Fruit fly (Drosophila melanogaster) whole organism, prepupa: ENCODE results near the gene bol.

Experiments used
- Blimp-1 ChIP-seq: fragments of 200-800 bp; sonication (Bioruptor generic); optimal IDR thresholded peaks from 3 replicates; lab custom pipeline; 2017; ENCODE audit warnings: missing biosample characterization, missing genetic modification characterization, mild to moderate bottlenecking, moderate library complexity, missing genetic modification reagents
- CG10631 ChIP-seq: fragments of 200-800 bp; sonication (Bioruptor generic); optimal IDR thresholded peaks from 2 replicates; lab custom pipeline; 2016; ENCODE audit warnings: missing biosample characterization, missing genetic modification characterization
- CG10669 ChIP-seq: fragments of 200-800 bp; sonication (Bioruptor generic); optimal IDR thresholded peaks from 3 replicates; lab custom pipeline; 2018; ENCODE audit warnings: missing biosample characterization, mild to moderate bottlenecking, missing genetic modification characterization, moderate library complexity
- CG11902 ChIP-seq: fragments of 200-800 bp; sonication (Bioruptor generic); optimal IDR thresholded peaks from 3 replicates; lab custom pipeline; 2016; ENCODE audit warnings: missing biosample characterization, missing genetic modification characterization
- CG1621 ChIP-seq: fragments of 200-800 bp; sonication (Bioruptor generic); optimal IDR thresholded peaks from 3 replicates; lab custom pipeline; 2018; ENCODE audit warnings: missing biosample characterization, mild to moderate bottlenecking, missing genetic modification characterization
- CG16779 ChIP-seq: fragments of 200-800 bp; sonication (Bioruptor generic); optimal IDR thresholded peaks from 3 replicates; lab custom pipeline; 2017; ENCODE audit warnings: missing biosample characterization, mild to moderate bottlenecking, missing genetic modification characterization
- CG31627 ChIP-seq: fragments of 200-800 bp; sonication (Bioruptor generic); optimal IDR thresholded peaks from 3 replicates; lab custom pipeline; 2016; ENCODE audit warnings: missing biosample characterization, missing genetic modification characterization
- CG32006 ChIP-seq: fragments of 200-800 bp; sonication (Bioruptor generic); optimal IDR thresholded peaks from 3 replicates; lab custom pipeline; 2017; ENCODE audit warnings: missing biosample characterization, mild to moderate bottlenecking, missing genetic modification characterization
- CG34406 ChIP-seq: fragments of 200-800 bp; sonication (Bioruptor generic); optimal IDR thresholded peaks from 3 replicates; lab custom pipeline; 2016; ENCODE audit warnings: missing biosample characterization, missing genetic modification characterization
- CG4318 ChIP-seq: fragments of 200-800 bp; sonication (Bioruptor generic); optimal IDR thresholded peaks from 3 replicates; lab custom pipeline; 2017; ENCODE audit warnings: missing biosample characterization, mild to moderate bottlenecking, missing genetic modification characterization
- CG6792 ChIP-seq: fragments of 200-800 bp; sonication (Bioruptor generic); optimal IDR thresholded peaks from 3 replicates; lab custom pipeline; 2016; ENCODE audit warnings: missing biosample characterization, missing genetic modification characterization
- CG6808 ChIP-seq: fragments of 200-800 bp; sonication (Bioruptor generic); optimal IDR thresholded peaks from 3 replicates; lab custom pipeline; 2017; ENCODE audit warnings: missing biosample characterization, missing genetic modification characterization, mild to moderate bottlenecking, moderate library complexity, missing genetic modification reagents
- CG7368 ChIP-seq: fragments of 200-800 bp; sonication (Bioruptor generic); optimal IDR thresholded peaks from 3 replicates; lab custom pipeline; 2016; ENCODE audit warnings: missing biosample characterization, missing genetic modification characterization
- CG8119 ChIP-seq: fragments of 200-800 bp; sonication (Bioruptor generic); IDR thresholded peaks from 3 replicates; pipeline ENCODE4 v1.3.6; 2022; ENCODE audit warnings: missing biosample characterization, missing genetic modification characterization
- CG8632 ChIP-seq: fragments of 200-800 bp; sonication (Bioruptor generic); optimal IDR thresholded peaks from 3 replicates; lab custom pipeline; 2016; ENCODE audit warnings: missing biosample characterization, missing genetic modification characterization
- CG9139 ChIP-seq: fragments of 200-800 bp; sonication (Bioruptor generic); optimal IDR thresholded peaks from 3 replicates; lab custom pipeline; 2017; ENCODE audit warnings: missing biosample characterization, mild to moderate bottlenecking, missing genetic modification characterization
- Eip75B ChIP-seq: fragments of 200-800 bp; sonication (Bioruptor generic); optimal IDR thresholded peaks from 3 replicates; lab custom pipeline; 2016; ENCODE audit warnings: missing biosample characterization, missing genetic modification characterization
- Eip78C ChIP-seq: fragments of 200-800 bp; sonication (Bioruptor generic); peaks from one replicate; lab custom pipeline; 2016; ENCODE audit warnings: missing biosample characterization, missing genetic modification characterization
- Gug ChIP-seq: fragments of 200-800 bp; sonication (Bioruptor generic); IDR thresholded peaks from 2 replicates; pipeline ENCODE4 v1.3.6; 2022; ENCODE audit warnings: missing biosample characterization, missing genetic modification characterization
- Hr38 ChIP-seq: sonication (Bioruptor generic); optimal IDR thresholded peaks from 2 replicates; lab custom pipeline; 2016; ENCODE audit warnings: missing biosample characterization, missing genetic modification characterization
- Hr4 ChIP-seq: fragments of 200-800 bp; sonication (Bioruptor generic); optimal IDR thresholded peaks from 3 replicates; lab custom pipeline; 2016; ENCODE audit warnings: missing biosample characterization, missing genetic modification characterization
- Lpt ChIP-seq: fragments of 200-800 bp; sonication (Bioruptor generic); optimal IDR thresholded peaks from 3 replicates; lab custom pipeline; 2016; ENCODE audit warnings: missing biosample characterization, missing genetic modification characterization
- Smox ChIP-seq: fragments of 200-800 bp; sonication (Bioruptor generic); optimal IDR thresholded peaks from 3 replicates; lab custom pipeline; 2016; ENCODE audit warnings: missing biosample characterization, missing genetic modification characterization
- acj6 ChIP-seq: fragments of 200-800 bp; sonication (Bioruptor generic); optimal IDR thresholded peaks from 3 replicates; lab custom pipeline; 2016; ENCODE audit warnings: missing biosample characterization, missing genetic modification characterization
- cyc ChIP-seq: fragments of 200-800 bp; sonication (Bioruptor generic); optimal IDR thresholded peaks from 3 replicates; lab custom pipeline; 2016; ENCODE audit warnings: missing biosample characterization, missing genetic modification characterization
- dac ChIP-seq: fragments of 200-800 bp; sonication (Bioruptor generic); optimal IDR thresholded peaks from 2 replicates; lab custom pipeline; 2017; ENCODE audit warnings: missing biosample characterization, mild to moderate bottlenecking, missing genetic modification characterization
- dsx ChIP-seq: fragments of 200-800 bp; optimal IDR thresholded peaks from 3 replicates; lab custom pipeline; 2019; ENCODE audit warnings: missing biosample characterization, mild to moderate bottlenecking, missing genetic modification characterization, moderate library complexity; ENCODE audit not compliant: poor library complexity, severe bottlenecking
- esn ChIP-seq: fragments of 200-800 bp; sonication (Bioruptor generic); optimal IDR thresholded peaks from 2 replicates; lab custom pipeline; 2016; ENCODE audit warnings: missing biosample characterization, mild to moderate bottlenecking, missing genetic modification characterization, moderate library complexity
- fd85E ChIP-seq: fragments of 200-800 bp; sonication (Bioruptor generic); optimal IDR thresholded peaks from 3 replicates; lab custom pipeline; 2016; ENCODE audit warnings: missing biosample characterization, missing genetic modification characterization
- lz ChIP-seq: fragments of 200-800 bp; sonication (Bioruptor generic); optimal IDR thresholded peaks from 3 replicates; lab custom pipeline; 2016; ENCODE audit warnings: missing biosample characterization, missing genetic modification characterization
- net ChIP-seq: fragments of 200-800 bp; sonication (Bioruptor generic); optimal IDR thresholded peaks from 3 replicates; lab custom pipeline; 2016; ENCODE audit warnings: missing biosample characterization, missing genetic modification characterization
- ss ChIP-seq, 2 experiments: fragments of 200-800 bp; sonication (Bioruptor generic); optimal IDR thresholded peaks; 2 replicates in 1 of 2; 3 replicates in 1 of 2; lab custom pipeline; 2017 to 2018; ENCODE audit warnings: mild to moderate bottlenecking in 2 of 2, missing biosample characterization in 2 of 2, missing genetic modification characterization in 2 of 2, moderate library complexity in 1 of 2
- svp ChIP-seq: fragments of 200-800 bp; sonication (Bioruptor generic); peaks from one replicate; lab custom pipeline; 2016; ENCODE audit warnings: missing biosample characterization, missing genetic modification characterization
- topi ChIP-seq: fragments of 200-800 bp; sonication (Bioruptor generic); optimal IDR thresholded peaks from 3 replicates; lab custom pipeline; 2016; ENCODE audit warnings: missing biosample characterization, missing genetic modification characterization
- vri ChIP-seq: fragments of 200-800 bp; sonication (Bioruptor generic); optimal IDR thresholded peaks from 3 replicates; lab custom pipeline; 2016; ENCODE audit warnings: missing biosample characterization, mild to moderate bottlenecking, missing genetic modification characterization

bol gene

dm6 chr3L:9115654-9116053, 18.6 kb downstream of the bol start:
- TF ChIP-seq Eip78C (GFP tag; lab: Kevin White, UChicago) (no peak), CG9139 (GFP tag; lab: Kevin White, UChicago) (no peak), topi (GFP tag; lab: Kevin White, UChicago) (no peak), dsx (GFP tag; lab: Kevin White, UChicago) (no peak)

DNA sequence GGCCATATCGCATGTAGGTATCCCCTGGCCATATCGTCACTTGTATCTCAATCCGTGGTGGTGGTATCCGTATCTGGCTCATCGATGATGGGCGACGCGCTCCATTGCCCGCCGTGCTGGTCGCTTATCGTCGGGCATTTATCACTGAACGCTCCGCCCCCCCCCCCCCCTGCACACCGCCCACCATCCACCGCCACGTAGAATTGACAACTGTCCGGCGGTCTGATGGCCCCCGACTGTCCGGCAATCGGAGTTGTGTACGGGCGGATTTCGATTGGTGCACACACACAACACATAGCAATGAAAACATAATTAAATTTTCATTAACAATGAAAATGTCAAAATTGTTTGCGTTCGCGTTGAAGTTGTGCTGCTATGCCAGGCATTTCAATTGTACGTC, 19.8 kb downstream of the bol start:
- TF ChIP-seq cyc (GFP tag; lab: Kevin White, UChicago) (no peak), CG31627 (GFP tag; lab: Kevin White, UChicago) (no peak), CG34406 (no peak), acj6 (GFP tag; lab: Kevin White, UChicago) (no peak), CG7368 (GFP tag; lab: Kevin White, UChicago) (no peak), CG8119 (GFP tag; lab: Robert Waterston, UW) (no peak), Lpt (no peak), fd85E (GFP tag; lab: Kevin White, UChicago) (no peak), lz (GFP tag; lab: Kevin White, UChicago) (no peak), CG32006 (GFP tag; lab: Kevin White, UChicago) (no peak), CG11902 (GFP tag; lab: Kevin White, UChicago) (no peak), esn (no peak), Smox (GFP tag; lab: Kevin White, UChicago) (no peak), CG10631 (no peak), Gug (GFP tag; lab: Robert Waterston, UW) (no peak), CG6808 (GFP tag; lab: Kevin White, UChicago) (no peak), CG8632 (GFP tag; lab: Kevin White, UChicago) (no peak), CG10669 (no peak)

dm6 chr3L:9113582-9114282, 20.5 kb downstream of the bol start:
- TF ChIP-seq net (GFP tag; lab: Kevin White, UChicago), result peak; percentile 52
- TF ChIP-seq svp (GFP tag; lab: Kevin White, UChicago), result peak; percentile 18
- no peak for TF ChIP-seq Lpt
- no peak for TF ChIP-seq ss (GFP tag; optimal IDR thresholded peaks at IDR 0.05; lab: Kevin White, UChicago)
- TF ChIP-seq Eip78C (GFP tag; lab: Kevin White, UChicago), result peak; percentile 60
- peak; percentile 28 for TF ChIP-seq CG32006 (GFP tag; lab: Kevin White, UChicago)
- TF ChIP-seq Hr4 (GFP tag; lab: Kevin White, UChicago), result peak; percentile 8

DNA sequence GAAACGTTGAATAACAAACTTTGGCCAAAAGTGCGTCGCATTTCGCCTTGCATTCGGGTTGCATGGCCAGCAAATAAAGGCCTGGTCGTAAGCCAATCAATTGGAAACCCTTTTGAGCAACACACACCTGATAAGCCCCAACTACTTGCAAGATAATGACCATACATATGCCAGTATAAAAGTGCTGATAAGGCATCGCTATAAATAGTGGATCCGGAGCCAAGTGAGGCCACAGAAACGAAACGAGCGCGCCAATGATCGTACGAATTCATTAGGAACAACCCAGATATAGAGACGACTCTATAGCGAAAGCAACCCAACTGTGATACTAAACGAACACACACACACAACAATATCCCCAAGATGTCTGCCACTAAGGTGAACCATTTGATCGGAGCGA, 37.6 kb downstream of the bol start, which contains the start of gene CG13315:
TSS of gene CG13315 (plus strand) at position 230 of the 400 bp plus-strand sequence.
- TF ChIP-seq Smox (GFP tag; lab: Kevin White, UChicago) (no peak), dac (no peak), acj6 (GFP tag; lab: Kevin White, UChicago) (no peak), CG9139 (GFP tag; lab: Kevin White, UChicago) (no peak), topi (GFP tag; lab: Kevin White, UChicago) (no peak), fd85E (GFP tag; lab: Kevin White, UChicago) (no peak), svp (GFP tag; lab: Kevin White, UChicago) (peak; percentile 3), CG8119 (GFP tag; lab: Robert Waterston, UW) (no peak), vri (GFP tag; lab: Kevin White, UChicago) (peak; percentile 1), Eip75B (GFP tag; lab: Kevin White, UChicago) (no peak), CG16779 (tag; lab: Kevin White, UChicago) (no peak), Blimp-1 (GFP tag; lab: Kevin White, UChicago) (no peak), CG1621 (tag; lab: Kevin White, UChicago) (no peak), CG6792 (GFP tag; lab: Kevin White, UChicago) (no peak), Hr38 (GFP tag; lab: Kevin White, UChicago) (no peak), CG4318 (GFP tag; lab: Kevin White, UChicago) (no peak), CG34406 (no peak)
